Worm (Caenorhabditis elegans) whole organism, midembryonic: ENCODE results near the gene C02F5.13.

ENCODE experiments used
- T22C8.4 ChIP-seq: fragments of 200-800 bp; sonication (Bioruptor generic); IDR thresholded peaks from 2 replicates; pipeline ENCODE4 v1.3.6; 2022; ENCODE audit warnings: missing genetic modification characterization, missing compliant biosample characterization
- cog-1 ChIP-seq: sonication (generic microtip); optimal IDR thresholded peaks from 2 replicates; lab custom pipeline; 2016; ENCODE audit warnings: missing genetic modification characterization, missing compliant biosample characterization
- flt-1 ChIP-seq: fragments of 200-800 bp; sonication (Bioruptor generic); IDR thresholded peaks from 2 replicates; pipeline ENCODE4 v1.3.6; 2022; ENCODE audit warnings: missing genetic modification characterization, missing compliant biosample characterization
- klf-2 ChIP-seq: fragments of 200-800 bp; sonication (Bioruptor generic); conservative IDR thresholded peaks from 2 replicates; pipeline ENCODE4 v1.3.6; 2022; ENCODE audit warnings: missing genetic modification reagents, missing genetic modification characterization, missing compliant biosample characterization
- med-1 ChIP-seq: sonication (generic microtip); optimal IDR thresholded peaks from 2 replicates; lab custom pipeline; 2017; ENCODE audit warnings: missing genetic modification characterization, mild to moderate bottlenecking, missing compliant biosample characterization, antibody characterized with exemption, missing genetic modification reagents; ENCODE audit not compliant: insufficient read depth
- ref-1 ChIP-seq: fragments of 200-800 bp; sonication (Bioruptor generic); conservative IDR thresholded peaks from 2 replicates; pipeline ENCODE4 v1.3.6; 2022; ENCODE audit warnings: missing genetic modification reagents, missing genetic modification characterization, missing compliant biosample characterization
- tab-1 ChIP-seq: fragments of 200-800 bp; sonication (Bioruptor generic); IDR thresholded peaks from 2 replicates; pipeline ENCODE4 v1.3.6; 2022; ENCODE audit warnings: missing genetic modification characterization, missing compliant biosample characterization
- ztf-23 ChIP-seq: fragments of 200-800 bp; sonication (Bioruptor generic); IDR thresholded peaks from 2 replicates; pipeline ENCODE4 v1.3.6; 2022; ENCODE audit warnings: missing genetic modification reagents, missing genetic modification characterization, missing compliant biosample characterization
- ztf-29 ChIP-seq: fragments of 200-800 bp; sonication (Bioruptor generic); IDR thresholded peaks from 2 replicates; pipeline ENCODE4 v1.3.6; 2022; ENCODE audit warnings: missing genetic modification reagents, missing genetic modification characterization, missing compliant biosample characterization

C02F5.13 gene

ce11 chrIII:8240247-8240646, 6.9 kb upstream of the C02F5.13 start:
- TF ChIP-seq tab-1 (GFP tag; lab: Robert Waterston, UW) (no peak), ztf-29 (GFP tag; lab: Robert Waterston, UW) (no peak), cog-1 (tag; lab: Kevin White, UChicago) (no peak), ref-1 (GFP tag; lab: Robert Waterston, UW) (no peak), T22C8.4 (no peak), ztf-23 (GFP tag; lab: Robert Waterston, UW) (no peak), med-1 (GFP tag; lab: Kevin White, UChicago) (no peak), klf-2 (GFP tag; lab: Robert Waterston, UW) (no peak), flt-1 (no peak)

- TF ChIP-seq med-1 (GFP tag; lab: Kevin White, UChicago) (no peak), ref-1 (GFP tag; lab: Robert Waterston, UW) (no peak), klf-2 (GFP tag; lab: Robert Waterston, UW) (no peak), flt-1 (no peak), T22C8.4 (no peak), ztf-29 (GFP tag; lab: Robert Waterston, UW) (no peak)
Measured at ce11 chrIII:8240948-8241347, 6.2 kb upstream of the C02F5.13 start.

ce11 chrIII:8242809-8243208, 4.3 kb upstream of the C02F5.13 start, which contains the start of gene C02F5.12:
Gene C02F5.12, minus strand, starts transcription at chrIII:8243029.
- TF ChIP-seq tab-1 (GFP tag; lab: Robert Waterston, UW) (no peak), ref-1 (GFP tag; lab: Robert Waterston, UW) (no peak), ztf-29 (GFP tag; lab: Robert Waterston, UW) (no peak), klf-2 (GFP tag; lab: Robert Waterston, UW) (no peak), ztf-23 (GFP tag; lab: Robert Waterston, UW) (no peak), T22C8.4 (no peak), flt-1 (no peak), med-1 (GFP tag; lab: Kevin White, UChicago) (no peak), cog-1 (tag; lab: Kevin White, UChicago) (no peak)

DNA sequence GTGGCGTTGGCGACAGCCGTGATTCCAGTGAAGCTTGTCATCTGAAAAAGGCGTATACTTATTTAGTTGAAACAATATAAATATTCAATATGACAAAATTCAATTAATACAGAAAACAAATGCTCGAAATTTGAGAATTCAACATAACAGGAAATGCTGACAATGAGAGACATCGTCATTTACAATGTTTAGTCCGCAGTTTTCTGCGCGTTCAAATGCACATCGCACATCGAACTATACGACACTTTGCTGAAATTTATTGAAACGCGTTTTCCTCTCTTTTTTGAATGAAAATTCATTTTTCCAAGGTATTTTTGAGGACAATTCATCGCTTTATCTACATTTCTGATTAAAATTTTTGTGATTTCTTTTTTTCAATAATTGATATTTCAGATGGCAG, 3.1 kb upstream of the C02F5.13 start, which contains the start of the genes pbs-6 and cids-1:
pbs-6 (minus strand) TSS at position 41 of the 400 bp plus-strand sequence.
cids-1 (plus strand) TSS at position 394 of the 400 bp plus-strand sequence.
- TF ChIP-seq T22C8.4 (no peak), cog-1 (tag; lab: Kevin White, UChicago) (no peak), ztf-23 (GFP tag; lab: Robert Waterston, UW) (no peak), med-1 (GFP tag; lab: Kevin White, UChicago) (no peak), klf-2 (GFP tag; lab: Robert Waterston, UW) (no peak), ztf-29 (GFP tag; lab: Robert Waterston, UW) (no peak), ref-1 (GFP tag; lab: Robert Waterston, UW) (no peak), flt-1 (no peak), tab-1 (GFP tag; lab: Robert Waterston, UW) (no peak)

DNA sequence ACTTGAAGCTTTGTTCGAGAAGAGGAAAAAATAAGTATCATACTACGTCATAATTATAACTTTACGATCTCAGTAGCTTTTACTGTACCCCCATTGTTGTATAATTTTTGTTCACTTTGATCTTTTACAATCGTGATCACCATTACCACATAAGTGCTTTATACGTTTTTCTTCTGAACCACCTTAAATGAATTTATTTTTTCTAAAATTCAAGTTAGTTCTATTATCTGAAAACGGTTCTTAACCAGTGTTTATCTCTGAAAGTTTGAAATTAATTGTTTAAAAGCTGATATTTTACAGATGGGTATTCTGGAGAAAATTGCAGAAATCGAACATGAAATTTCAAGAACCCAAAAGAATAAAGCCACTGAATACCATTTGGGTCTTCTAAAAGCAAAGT, 1.6 kb upstream of the C02F5.13 start, which contains the start of gene C02F5.3:
C02F5.3 (plus strand) TSS at position 301 of the 400 bp plus-strand sequence.
- TF ChIP-seq ztf-23 (GFP tag; lab: Robert Waterston, UW) (no peak), ztf-29 (GFP tag; lab: Robert Waterston, UW) (no peak), flt-1 (no peak), tab-1 (GFP tag; lab: Robert Waterston, UW) (no peak), klf-2 (GFP tag; lab: Robert Waterston, UW) (no peak), med-1 (GFP tag; lab: Kevin White, UChicago) (no peak), ref-1 (GFP tag; lab: Robert Waterston, UW) (no peak), T22C8.4 (no peak), cog-1 (tag; lab: Kevin White, UChicago) (no peak)

ce11 chrIII:8249381-8249780, 2.2 kb downstream of the C02F5.13 start, which contains the start of the genes C02F5.10 and C02F5.2:
Gene C02F5.10, minus strand, starts transcription at chrIII:8249481.
Gene C02F5.2, plus strand, starts transcription at chrIII:8249619.
- no peak for TF ChIP-seq cog-1 (tag; lab: Kevin White, UChicago)
- no peak for TF ChIP-seq tab-1 (GFP tag; lab: Robert Waterston, UW)
- TF ChIP-seq ref-1 (GFP tag; lab: Robert Waterston, UW), result no peak
- no peak for TF ChIP-seq med-1 (GFP tag; lab: Kevin White, UChicago)
- TF ChIP-seq ztf-23 (GFP tag; lab: Robert Waterston, UW), result no peak
- no peak for TF ChIP-seq flt-1
- TF ChIP-seq ztf-29 (GFP tag; lab: Robert Waterston, UW), result no peak
- TF ChIP-seq klf-2 (GFP tag; lab: Robert Waterston, UW), result no peak
- TF ChIP-seq T22C8.4, result no peak

DNA sequence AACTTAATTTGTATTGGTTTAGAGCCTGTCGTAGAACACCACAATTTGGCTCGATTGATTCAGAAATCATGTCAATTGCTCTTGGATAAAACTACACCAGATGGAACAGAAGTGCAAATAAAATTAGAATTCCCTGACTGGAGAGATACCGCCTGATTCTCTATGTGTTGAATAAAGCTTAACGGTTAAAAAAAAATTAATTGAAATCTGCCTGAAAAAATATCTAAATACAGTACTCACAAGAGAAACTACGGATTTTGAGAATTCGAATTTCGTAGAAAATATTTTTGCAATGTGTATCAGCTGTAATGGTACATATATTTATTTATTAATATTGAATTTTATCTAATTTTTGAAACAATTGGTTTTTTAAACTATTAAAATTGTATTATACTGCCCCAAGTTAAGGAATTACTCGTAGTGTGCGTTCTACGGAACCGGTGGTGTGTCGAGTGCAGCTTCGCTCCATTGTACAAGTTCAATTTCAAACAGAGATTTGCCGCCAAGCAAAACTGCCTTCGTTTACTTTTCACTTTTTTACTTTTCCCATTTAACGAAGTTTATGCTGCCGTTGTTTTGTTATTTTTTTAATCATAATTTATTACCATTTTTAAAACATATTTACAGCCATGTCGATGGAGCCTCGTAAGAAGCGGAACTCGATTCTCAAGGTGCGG, 3.0 kb downstream of the C02F5.13 start, which contains the start of gene knl-1:
knl-1 (plus strand) TSS at position 626 of the 677 bp plus-strand sequence.
- TF ChIP-seq ztf-23 (GFP tag; lab: Robert Waterston, UW), result peak; percentile 73
- TF ChIP-seq T22C8.4, result no peak
- 0 out of 2 replicates have a peak, but pooled peaks have one; percentile 33 for TF ChIP-seq flt-1

DNA sequence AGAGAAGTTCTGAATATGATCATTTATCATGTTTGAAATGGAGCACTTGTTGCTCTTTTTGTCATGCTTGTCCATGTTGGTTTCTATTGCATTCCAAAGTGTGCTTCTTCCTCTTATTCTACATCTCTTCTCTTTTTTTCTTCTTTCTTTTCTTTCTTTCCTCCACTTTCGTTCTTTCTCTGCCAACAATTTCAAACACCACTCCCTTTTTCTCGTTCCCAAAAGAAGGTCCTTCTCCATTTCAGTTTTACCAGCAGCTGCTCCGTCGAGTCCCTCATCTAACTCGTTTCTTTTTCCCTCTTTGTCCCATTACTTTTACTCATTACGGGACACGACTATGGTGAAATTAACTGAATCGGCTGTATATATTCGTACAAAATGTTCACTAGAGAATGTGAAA, 7.8 kb downstream of the C02F5.13 start, which contains the start of gene F09G8.5:
F09G8.5 (plus strand) TSS at position 38 of the 400 bp plus-strand sequence.
- TF ChIP-seq T22C8.4, result no peak
- TF ChIP-seq tab-1 (GFP tag; lab: Robert Waterston, UW), result no peak
- no peak for TF ChIP-seq ztf-29 (GFP tag; lab: Robert Waterston, UW)
- no peak for TF ChIP-seq flt-1
- no peak for TF ChIP-seq med-1 (GFP tag; lab: Kevin White, UChicago)
- TF ChIP-seq cog-1 (tag; lab: Kevin White, UChicago), result no peak
- TF ChIP-seq klf-2 (GFP tag; lab: Robert Waterston, UW), result no peak
- TF ChIP-seq ref-1 (GFP tag; lab: Robert Waterston, UW), result no peak
- no peak for TF ChIP-seq ztf-23 (GFP tag; lab: Robert Waterston, UW)

DNA sequence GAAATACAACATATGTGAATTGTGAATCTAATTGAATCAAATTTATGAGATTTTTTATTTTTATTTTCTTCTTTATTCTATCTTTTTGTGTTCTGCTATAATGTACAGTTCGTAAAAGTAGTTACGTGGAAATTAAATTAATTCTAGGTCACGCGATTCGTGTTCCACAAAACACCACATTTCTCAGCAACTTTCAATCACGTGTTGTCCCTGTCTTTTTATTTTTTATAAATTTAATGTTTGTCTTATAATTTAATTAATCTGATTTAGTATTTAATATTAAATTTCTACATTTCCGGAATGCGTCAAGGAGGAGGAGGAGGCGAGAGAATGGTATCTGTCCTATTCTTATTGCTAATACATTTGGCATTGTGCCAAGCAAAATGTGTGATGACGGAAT, 10.9 kb downstream of the C02F5.13 start, which contains the start of gene ncr-2:
ncr-2 (plus strand) TSS at position 301 of the 400 bp plus-strand sequence.
- TF ChIP-seq ztf-23 (GFP tag; lab: Robert Waterston, UW), result no peak
- TF ChIP-seq ref-1 (GFP tag; lab: Robert Waterston, UW), result no peak
- TF ChIP-seq ztf-29 (GFP tag; lab: Robert Waterston, UW), result no peak
- no peak for TF ChIP-seq flt-1
